Worm (Caenorhabditis elegans): Measurements from ENCODE around the gene ddr-1.

DNA sequence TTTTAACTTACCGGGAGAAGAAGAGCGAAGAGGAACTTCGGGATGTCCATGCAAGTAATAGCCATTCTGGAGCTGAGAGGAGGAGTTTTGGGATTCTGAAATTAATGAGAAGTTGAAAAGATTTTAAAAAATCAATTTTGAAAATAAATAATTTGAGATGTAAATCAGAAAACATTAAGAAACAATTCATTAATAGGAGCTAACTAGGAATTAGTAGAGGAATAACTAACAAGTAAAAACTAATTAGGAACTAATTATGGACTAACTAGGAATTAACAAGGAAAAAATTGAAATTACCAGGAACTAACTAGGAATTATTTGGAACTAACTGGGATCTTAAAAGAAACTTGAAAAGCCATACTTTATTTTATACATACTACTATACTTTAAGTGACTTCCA is 54.0 kb downstream of the ddr-1 start, which contains the start of gene T23F2.4:
- no peak for TF ChIP-seq ceh-34 (tag; optimal IDR thresholded peaks at IDR 0.05)
- TF ChIP-seq nhr-11 (tag; optimal IDR thresholded peaks at IDR 0.05), result no peak
- no peak for TF ChIP-seq elt-2 (tag; optimal IDR thresholded peaks at IDR 0.05)
- no peak for TF ChIP-seq fkh-10 (GFP tag; optimal IDR thresholded peaks at IDR 0.05)
- TF ChIP-seq npax-4 (tag; optimal IDR thresholded peaks at IDR 0.05), result no peak
- no peak for TF ChIP-seq unc-55 (GFP tag; optimal IDR thresholded peaks at IDR 0.05)
- no peak for TF ChIP-seq pax-1 (tag; optimal IDR thresholded peaks at IDR 0.05)
- TF ChIP-seq nfya-1 (tag; optimal IDR thresholded peaks at IDR 0.05), result no peak
- TF ChIP-seq ahr-1 (tag; optimal IDR thresholded peaks at IDR 0.05), result no peak
- TF ChIP-seq nhr-232 (tag; optimal IDR thresholded peaks at IDR 0.05), result no peak
- no peak for TF ChIP-seq pha-2 (tag; optimal IDR thresholded peaks at IDR 0.05)
- no peak for TF ChIP-seq pqm-1 (tag; optimal IDR thresholded peaks at IDR 0.05)
- no peak for TF ChIP-seq T23F11.4 (GFP tag; optimal IDR thresholded peaks at IDR 0.05)
- no peak for TF ChIP-seq ceh-6 (GFP tag; optimal IDR thresholded peaks at IDR 0.05)
